Worm (Caenorhabditis elegans) whole organism, L4 larva: ENCODE results near the gene aps-2.
A peak's percentile ranks its signal among the peaks of the same experiment; 100 is the strongest.

Source experiments
- F49E8.2 ChIP-seq: sonication (generic microtip); optimal IDR thresholded peaks from 2 replicates; lab custom pipeline; 2016; ENCODE audit warnings: missing compliant biosample characterization, mild to moderate bottlenecking, missing genetic modification characterization, borderline replicate concordance
- Y5F2A.4 ChIP-seq: fragments of 200-800 bp; sonication (Bioruptor generic); optimal IDR thresholded peaks from 2 replicates; lab custom pipeline; 2018; ENCODE audit warnings: mild to moderate bottlenecking, missing genetic modification characterization, missing compliant biosample characterization
- ZK337.2 ChIP-seq: fragments of 200-800 bp; sonication (Bioruptor generic); IDR thresholded peaks from 2 replicates; pipeline ENCODE4 v1.3.6; 2022; ENCODE audit warnings: missing genetic modification reagents, missing genetic modification characterization, missing compliant biosample characterization
- ZK546.5 ChIP-seq, 2 experiments: sonication (generic microtip); optimal IDR thresholded peaks; 2 replicates each; lab custom pipeline; 2017; ENCODE audit warnings: missing biosample characterization in 2 of 2, missing genetic modification characterization in 2 of 2
- aha-1 ChIP-seq: fragments of 150-350 bp; peaks from one replicate; lab custom pipeline; 2014; ENCODE audit warnings: missing biosample characterization, missing genetic modification characterization
- ama-1 ChIP-seq: fragments of 150-350 bp; optimal IDR thresholded peaks from 2 replicates; lab custom pipeline; 2014; ENCODE audit warnings: inconsistent platforms, mixed read lengths
- ceh-20 ChIP-seq: fragments of 200-800 bp; sonication (Bioruptor generic); IDR thresholded peaks from 2 replicates; pipeline ENCODE4 v1.3.6; 2022; ENCODE audit warnings: missing genetic modification reagents, missing genetic modification characterization, missing compliant biosample characterization
- ceh-28 ChIP-seq: fragments of 150-350 bp; optimal IDR thresholded peaks from 2 replicates; lab custom pipeline; 2014; ENCODE audit warnings: missing biosample characterization, missing genetic modification reagents, missing genetic modification characterization
- ceh-62 ChIP-seq: sonication (generic microtip); optimal IDR thresholded peaks from 2 replicates; lab custom pipeline; 2017; ENCODE audit warnings: missing biosample characterization, missing genetic modification characterization
- ceh-82 ChIP-seq: sonication (generic microtip); optimal IDR thresholded peaks from 2 replicates; lab custom pipeline; 2017; ENCODE audit warnings: missing biosample characterization, missing genetic modification characterization
- ctbp-1 ChIP-seq: fragments of 200-800 bp; sonication (Bioruptor generic); IDR thresholded peaks from 2 replicates; pipeline ENCODE4 v1.3.6; 2022; ENCODE audit warnings: missing genetic modification reagents, missing genetic modification characterization, missing compliant biosample characterization
- daf-12 ChIP-seq: fragments of 150-350 bp; optimal IDR thresholded peaks from 2 replicates; lab custom pipeline; 2014; ENCODE audit warnings: missing biosample characterization, missing genetic modification reagents, missing genetic modification characterization
- daf-16 ChIP-seq, 3 experiments: sonication (generic microtip); optimal IDR thresholded peaks; 2 replicates each; lab custom pipeline; 2016 to 2017; ENCODE audit warnings: missing genetic modification characterization in 3 of 3, missing genetic modification reagents in 3 of 3, mild to moderate bottlenecking in 2 of 3, missing compliant biosample characterization in 2 of 3, missing biosample characterization in 1 of 3, moderate library complexity in 1 of 3
- daf-19 ChIP-seq: fragments of 200-800 bp; sonication (Bioruptor generic); conservative IDR thresholded peaks from 2 replicates; pipeline ENCODE4 v1.3.6; 2022; ENCODE audit warnings: missing genetic modification characterization, missing compliant biosample characterization
- daf-8 ChIP-seq: fragments of 200-800 bp; sonication (Bioruptor generic); IDR thresholded peaks from 2 replicates; pipeline ENCODE4 v1.3.6; 2022; ENCODE audit warnings: missing genetic modification characterization, missing compliant biosample characterization
- dmd-6 ChIP-seq: fragments of 200-800 bp; sonication (Bioruptor generic); IDR thresholded peaks from 2 replicates; pipeline ENCODE4 v1.3.6; 2022; ENCODE audit warnings: missing genetic modification reagents, missing genetic modification characterization, missing compliant biosample characterization
- dmd-8 ChIP-seq: fragments of 200-800 bp; sonication (Bioruptor generic); IDR thresholded peaks from 2 replicates; pipeline ENCODE4 v1.3.6; 2022; ENCODE audit warnings: missing genetic modification characterization, missing compliant biosample characterization
- dpl-1 ChIP-seq: fragments of 150-350 bp; optimal IDR thresholded peaks from 2 replicates; lab custom pipeline; 2014; ENCODE audit warnings: missing biosample characterization, missing genetic modification reagents, missing genetic modification characterization
- dve-1 ChIP-seq: sonication (generic microtip); optimal IDR thresholded peaks from 2 replicates; lab custom pipeline; 2017; ENCODE audit warnings: antibody characterized with exemption, mild to moderate bottlenecking, missing genetic modification characterization, missing compliant biosample characterization; ENCODE audit not compliant: insufficient read depth
- egl-27 ChIP-seq: sonication (generic microtip); optimal IDR thresholded peaks from 3 replicates; lab custom pipeline; 2017; ENCODE audit warnings: missing biosample characterization, missing genetic modification reagents, missing genetic modification characterization
- egl-43 ChIP-seq: fragments of 200-800 bp; sonication (Bioruptor generic); IDR thresholded peaks from 2 replicates; pipeline ENCODE4 v1.3.6; 2022; ENCODE audit warnings: missing genetic modification reagents, missing genetic modification characterization, missing compliant biosample characterization
- hif-1 ChIP-seq, 2 experiments: sonication (generic microtip); optimal IDR thresholded peaks; 2 replicates each; lab custom pipeline; 2016 to 2017; ENCODE audit warnings: missing compliant biosample characterization in 2 of 2, missing genetic modification characterization in 2 of 2, missing genetic modification reagents in 2 of 2, missing genotype in 2 of 2, mild to moderate bottlenecking in 1 of 2
- hlh-11 ChIP-seq: fragments of 200-800 bp; sonication (Bioruptor generic); optimal IDR thresholded peaks from 2 replicates; lab custom pipeline; 2018; ENCODE audit warnings: mild to moderate bottlenecking, missing genetic modification characterization, missing compliant biosample characterization
- hmg-1.1 ChIP-seq: fragments of 200-800 bp; sonication (Bioruptor generic); IDR thresholded peaks from 2 replicates; pipeline ENCODE4 v1.3.6; 2022; ENCODE audit warnings: missing genetic modification reagents, missing genetic modification characterization, missing compliant biosample characterization
- lim-7 ChIP-seq: fragments of 200-800 bp; sonication (Bioruptor generic); IDR thresholded peaks from 2 replicates; pipeline ENCODE4 v1.3.6; 2022; ENCODE audit warnings: missing genetic modification characterization, missing compliant biosample characterization
- lin-1 ChIP-seq: fragments of 200-800 bp; sonication (Bioruptor generic); IDR thresholded peaks from 2 replicates; pipeline ENCODE4 v1.3.6; 2022; ENCODE audit warnings: missing genetic modification reagents, missing genetic modification characterization, missing compliant biosample characterization
- lin-39 ChIP-seq: fragments of 150-350 bp; optimal IDR thresholded peaks from 2 replicates; lab custom pipeline; 2014; ENCODE audit warnings: missing biosample characterization, missing genetic modification reagents, missing genetic modification characterization
- lir-3 ChIP-seq: sonication (generic microtip); optimal IDR thresholded peaks from 2 replicates; lab custom pipeline; 2016; ENCODE audit warnings: mild to moderate bottlenecking, missing genetic modification characterization, missing compliant biosample characterization
- lsy-2 ChIP-seq, 2 experiments: fragments of 150-350 bp in 1 of 2; sonication (generic microtip) in 1 of 2; optimal IDR thresholded peaks; 2 replicates each; lab custom pipeline; 2014 to 2017; ENCODE audit warnings: missing biosample characterization in 2 of 2, missing genetic modification characterization in 2 of 2
- mdl-1 ChIP-seq, 2 experiments: fragments of 150-350 bp in 1 of 2; sonication (generic microtip) in 1 of 2; optimal IDR thresholded peaks; 2 replicates each; lab custom pipeline; 2014 to 2017; ENCODE audit warnings: missing biosample characterization in 2 of 2, missing genetic modification characterization in 2 of 2
- nhr-28 ChIP-seq: fragments of 150-350 bp; optimal IDR thresholded peaks from 2 replicates; lab custom pipeline; 2014; ENCODE audit warnings: missing biosample characterization, missing genetic modification characterization
- nhr-76 ChIP-seq: fragments of 150-350 bp; optimal IDR thresholded peaks from 2 replicates; lab custom pipeline; 2014; ENCODE audit warnings: missing biosample characterization, missing genetic modification characterization
- pha-4 ChIP-seq, 2 experiments: fragments of 150-350 bp in 1 of 2; fragments of 200-800 bp in 1 of 2; sonication (Bioruptor generic) in 1 of 2; IDR thresholded peaks in 1 of 2; optimal IDR thresholded peaks in 1 of 2; 2 replicates each; pipeline versions ENCODE4 v1.3.6 to Lab custom; 2014 to 2022; ENCODE audit warnings: missing genetic modification characterization in 2 of 2, missing genetic modification reagents in 2 of 2, missing biosample characterization in 1 of 2, missing compliant biosample characterization in 1 of 2
- php-3 ChIP-seq: fragments of 200-800 bp; sonication (Bioruptor generic); IDR thresholded peaks from 2 replicates; pipeline ENCODE4 v1.3.6; 2022; ENCODE audit warnings: missing genetic modification reagents, missing genetic modification characterization, missing compliant biosample characterization
- pqm-1 ChIP-seq: sonication (generic microtip); optimal IDR thresholded peaks from 2 replicates; lab custom pipeline; 2017; ENCODE audit warnings: missing biosample characterization, missing genetic modification characterization
- saeg-2 ChIP-seq: fragments of 200-800 bp; sonication (Bioruptor generic); IDR thresholded peaks from 2 replicates; pipeline ENCODE4 v1.3.6; 2022; ENCODE audit warnings: missing genetic modification reagents, missing genetic modification characterization, missing compliant biosample characterization
- sdz-12 ChIP-seq: fragments of 200-800 bp; sonication (Bioruptor generic); optimal IDR thresholded peaks from 2 replicates; lab custom pipeline; 2018; ENCODE audit warnings: mild to moderate bottlenecking, missing genetic modification characterization, missing compliant biosample characterization
- snpc-4 ChIP-seq: fragments of 150-350 bp; optimal IDR thresholded peaks from 2 replicates; lab custom pipeline; 2014; ENCODE audit warnings: missing biosample characterization, missing genetic modification characterization
- unc-130 ChIP-seq: sonication (generic microtip); optimal IDR thresholded peaks from 2 replicates; lab custom pipeline; 2016; ENCODE audit warnings: missing genetic modification reagents, missing genetic modification characterization, missing compliant biosample characterization
- unc-62 ChIP-seq, 3 experiments: fragments of 150-350 bp in 1 of 3; sonication (generic microtip); optimal IDR thresholded peaks in 2 of 3; peaks in 1 of 3; 1 replicate in 1 of 3; 2 replicates in 2 of 3; lab custom pipeline; 2014 to 2017; ENCODE audit warnings: missing biosample characterization in 3 of 3, missing genetic modification characterization in 3 of 3, missing genetic modification reagents in 3 of 3, missing genotype in 1 of 3
- vab-7 ChIP-seq: fragments of 200-800 bp; sonication (Bioruptor generic); IDR thresholded peaks from 2 replicates; pipeline ENCODE4 v1.3.6; 2022; ENCODE audit warnings: missing genetic modification reagents, missing genetic modification characterization, missing compliant biosample characterization
- zip-2 ChIP-seq: fragments of 150-350 bp; optimal IDR thresholded peaks from 2 replicates; lab custom pipeline; 2014; ENCODE audit warnings: missing biosample characterization, missing genetic modification characterization

aps-2 gene

DNA sequence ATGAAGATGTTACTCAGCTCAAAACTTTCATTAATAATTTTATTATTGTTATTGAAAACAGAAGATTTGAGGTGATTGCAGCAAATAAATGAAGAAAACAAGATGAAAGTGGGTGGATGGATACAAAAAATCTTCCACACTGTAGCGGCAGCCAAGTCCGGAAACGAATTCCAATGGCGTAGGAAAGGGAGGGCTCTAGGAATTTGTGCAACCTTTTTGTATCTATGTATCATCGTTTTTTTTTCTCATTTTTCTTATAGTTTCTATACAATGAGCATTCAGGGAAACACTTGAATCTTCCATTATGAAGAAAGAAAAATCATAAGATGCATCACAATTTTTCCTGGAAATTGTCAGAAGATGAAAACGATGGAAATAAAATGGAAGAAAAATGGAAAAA lies 42.4 kb downstream of the aps-2 start:
- TF ChIP-seq aha-1 (tag; lab: Kevin White, UChicago), result peak; percentile 92
- TF ChIP-seq daf-12 (tag; lab: Kevin White, UChicago), result no peak

DNA sequence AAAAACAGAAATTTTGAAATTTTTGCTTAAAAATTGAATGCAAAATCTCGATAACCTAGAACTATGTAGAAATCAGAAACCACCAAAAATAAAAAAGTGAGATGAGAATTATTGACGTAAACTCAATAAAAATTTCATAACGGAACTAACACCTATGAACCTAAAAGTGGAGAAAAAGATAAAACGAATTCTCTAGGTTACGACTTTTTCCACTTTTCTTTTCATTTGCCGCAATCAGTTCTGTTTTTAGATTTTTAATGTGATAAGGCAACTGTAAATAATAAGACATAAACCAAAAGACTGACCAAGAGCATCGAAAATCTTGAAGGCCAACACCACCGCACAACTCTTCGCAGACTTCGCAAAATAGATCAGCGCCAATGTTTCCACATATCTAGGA lies 44.0 kb downstream of the aps-2 start:
- no peak for TF ChIP-seq vab-7 (GFP tag; lab: Robert Waterston, UW)
- no peak for TF ChIP-seq dmd-8
- peak; percentile 28 for TF ChIP-seq nhr-28 (tag; lab: Kevin White, UChicago)
- TF ChIP-seq pqm-1, result peak; percentile 72
- no peak for TF ChIP-seq mdl-1 (tag; optimal IDR thresholded peaks at IDR 0.05; lab: Kevin White, UChicago)
- TF ChIP-seq sdz-12 (GFP tag; lab: Kevin White, UChicago), result no peak
- no peak for TF ChIP-seq daf-16 (GFP tag; optimal IDR thresholded peaks at IDR 0.05; lab: Kevin White, UChicago)
- peak; percentile 58 for TF ChIP-seq daf-16 (tag; optimal IDR thresholded peaks at IDR 0.05; lab: Kevin White, UChicago)
- TF ChIP-seq dve-1 (tag; lab: Kevin White, UChicago), result peak; percentile 0
- no peak for TF ChIP-seq lsy-2 (tag; optimal IDR thresholded peaks at IDR 0.05; lab: Kevin White, UChicago)
- TF ChIP-seq daf-8 (GFP tag; lab: Robert Waterston, UW), result no peak
- TF ChIP-seq lim-7 (GFP tag; lab: Robert Waterston, UW), result no peak
- no peak for TF ChIP-seq ama-1 (lab: Kevin White, UChicago)
- no peak for TF ChIP-seq lin-1 (GFP tag; lab: Robert Waterston, UW)
- TF ChIP-seq php-3, result peak; percentile 79

DNA sequence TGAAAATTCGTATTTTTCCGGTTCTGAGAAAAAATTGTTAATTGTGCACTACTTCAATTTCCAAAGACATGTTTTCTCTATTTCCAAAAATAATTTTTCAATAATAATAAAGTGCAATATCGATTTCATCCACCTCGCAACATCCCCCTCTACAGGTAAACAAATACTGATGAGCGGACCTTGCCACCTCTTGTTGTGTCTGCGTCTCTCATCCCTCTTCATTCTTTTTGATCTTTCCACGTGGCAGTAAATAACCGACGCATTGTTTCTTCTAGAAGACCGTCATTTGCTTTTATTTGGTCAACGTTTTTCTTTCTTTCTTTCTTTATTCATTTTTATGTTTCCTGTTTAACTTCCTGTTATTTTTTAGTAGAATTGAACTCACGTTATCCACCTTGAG lies 45.2 kb downstream of the aps-2 start:
- TF ChIP-seq pha-4 (GFP tag; IDR thresholded peaks at IDR 0.05; lab: Robert Waterston, UW) (no peak), pha-4 (tag; optimal IDR thresholded peaks at IDR 0.05; lab: Kevin White, UChicago) (no peak), lsy-2 (tag; optimal IDR thresholded peaks at IDR 0.05; lab: Kevin White, UChicago) (peak in 1 of 2 experiments; percentile 2), unc-62 (GFP tag; optimal IDR thresholded peaks at IDR 0.05 in 1 of 2; lab: Kevin White, UChicago) (peak in 1 of 2 experiments; percentile 65), unc-62 (tag; optimal IDR thresholded peaks at IDR 0.05; lab: Kevin White, UChicago) (no peak), egl-27 (no peak), ceh-62 (tag; lab: Kevin White, UChicago) (no peak), ceh-28 (tag; lab: Kevin White, UChicago) (no peak), dmd-8 (no peak), lin-39 (no peak), daf-8 (GFP tag; lab: Robert Waterston, UW) (no peak), daf-16 (GFP tag; optimal IDR thresholded peaks at IDR 0.05; lab: Kevin White, UChicago) (peak in 1 of 2 experiments; percentile 84), daf-16 (tag; optimal IDR thresholded peaks at IDR 0.05; lab: Kevin White, UChicago) (no peak), ZK546.5 (tag; optimal IDR thresholded peaks at IDR 0.05; lab: Kevin White, UChicago) (no peak), hmg-1.1 (GFP tag; lab: Robert Waterston, UW) (no peak), ceh-20 (GFP tag; lab: Robert Waterston, UW) (no peak), ZK337.2 (GFP tag; lab: Robert Waterston, UW) (no peak)

DNA sequence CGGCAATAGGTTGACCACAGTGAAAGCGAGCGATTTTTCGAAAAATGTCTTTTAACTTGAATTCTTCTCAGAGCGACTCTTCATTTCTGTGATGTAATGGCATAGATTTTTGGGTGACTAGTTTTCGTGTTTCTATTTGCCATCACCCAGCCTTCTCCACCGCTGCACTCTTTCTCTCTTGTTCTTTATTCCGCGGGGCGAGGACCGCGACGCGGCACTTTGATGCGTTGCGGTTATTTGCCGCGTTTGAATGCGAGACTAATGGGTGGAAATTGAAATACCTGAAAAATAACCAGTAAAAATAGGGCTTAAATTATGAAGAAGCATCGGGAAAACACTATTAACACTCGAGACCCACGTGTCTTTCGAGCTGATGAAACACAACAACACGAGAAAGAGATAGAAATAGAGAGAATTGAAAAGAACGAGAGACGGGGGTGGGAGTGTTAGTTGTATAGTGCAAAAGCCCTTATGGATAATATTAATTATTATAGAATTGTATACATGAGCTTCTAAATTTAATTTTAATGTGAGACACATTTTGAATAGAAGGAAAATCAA lies 46.1 kb downstream of the aps-2 start, which contains the start of gene dgk-2:
TSS of gene dgk-2 (minus strand) at position 281 of the 561 bp plus-strand sequence.
- TF ChIP-seq hif-1 (tag; optimal IDR thresholded peaks at IDR 0.05; lab: Kevin White, UChicago) (peak in 1 of 2 experiments; percentile 3), saeg-2 (no peak), hlh-11 (peak; percentile 52), zip-2 (tag; lab: Kevin White, UChicago) (no peak), F49E8.2 (tag; lab: Kevin White, UChicago) (no peak), daf-12 (tag; lab: Kevin White, UChicago) (no peak), unc-130 (GFP tag; lab: Kevin White, UChicago) (no peak), Y5F2A.4 (GFP tag; lab: Kevin White, UChicago) (no peak), daf-19 (GFP tag; lab: Robert Waterston, UW) (0 out of 2 replicates have a peak, but pooled peaks have one; percentile 20), lir-3 (tag; lab: Kevin White, UChicago) (no peak), aha-1 (tag; lab: Kevin White, UChicago) (no peak), dpl-1 (GFP tag; lab: Kevin White, UChicago) (no peak), nhr-28 (tag; lab: Kevin White, UChicago) (peak; percentile 22), ceh-82 (tag; lab: Kevin White, UChicago) (no peak), daf-16 (GFP tag; optimal IDR thresholded peaks at IDR 0.05; lab: Kevin White, UChicago) (no peak), daf-16 (tag; optimal IDR thresholded peaks at IDR 0.05; lab: Kevin White, UChicago) (peak; percentile 52), nhr-76 (no peak), mdl-1 (tag; optimal IDR thresholded peaks at IDR 0.05; lab: Kevin White, UChicago) (peak; percentile 33 to 83), egl-43 (GFP tag; lab: Robert Waterston, UW) (no peak), unc-62 (GFP tag; optimal IDR thresholded peaks at IDR 0.05 in 1 of 2; lab: Kevin White, UChicago) (peak in 1 of 2 experiments; percentile 93), unc-62 (tag; optimal IDR thresholded peaks at IDR 0.05; lab: Kevin White, UChicago) (no peak), dmd-6 (GFP tag; lab: Robert Waterston, UW) (peak; percentile 25; the same call in 1 of the 2 replicates), snpc-4 (tag; lab: Kevin White, UChicago) (no peak), vab-7 (GFP tag; lab: Robert Waterston, UW) (no peak), ctbp-1 (GFP tag; lab: Robert Waterston, UW) (no peak)
